Worm (Caenorhabditis elegans) whole organism, early embryonic: ENCODE measurements around the gene urm-1.

Source experiments
- B0310.2 ChIP-seq: sonication (generic microtip); optimal IDR thresholded peaks from 2 replicates; lab custom pipeline; 2016; ENCODE audit warnings: mild to moderate bottlenecking, missing genetic modification characterization, missing compliant biosample characterization
- F13C5.2 ChIP-seq: sonication (generic microtip); optimal IDR thresholded peaks from 2 replicates; lab custom pipeline; 2017; ENCODE audit warnings: mild to moderate bottlenecking, missing genetic modification characterization, inconsistent platforms, missing compliant biosample characterization
- aly-1 ChIP-seq: sonication (generic microtip); optimal IDR thresholded peaks from 2 replicates; lab custom pipeline; 2016; ENCODE audit warnings: missing genetic modification characterization, missing compliant biosample characterization
- ama-1 ChIP-seq: fragments of 150-350 bp; optimal IDR thresholded peaks from 2 replicates; lab custom pipeline; 2014
- ceh-13 ChIP-seq: fragments of 200-800 bp; sonication (Bioruptor generic); optimal IDR thresholded peaks from 2 replicates; lab custom pipeline; 2018; ENCODE audit warnings: mild to moderate bottlenecking, missing genetic modification characterization, missing compliant biosample characterization
- ceh-36 ChIP-seq: sonication (generic microtip); optimal IDR thresholded peaks from 2 replicates; lab custom pipeline; 2016; ENCODE audit warnings: missing genetic modification characterization, inconsistent platforms, missing compliant biosample characterization
- ets-7 ChIP-seq: sonication (generic microtip); optimal IDR thresholded peaks from 2 replicates; lab custom pipeline; 2016; ENCODE audit warnings: missing genotype, missing genetic modification characterization, missing compliant biosample characterization
- flt-1 ChIP-seq: fragments of 200-800 bp; sonication (Bioruptor generic); IDR thresholded peaks from 2 replicates; pipeline ENCODE4 v1.3.6; 2022; ENCODE audit warnings: missing genetic modification characterization, missing compliant biosample characterization
- hmbx-1 ChIP-seq: sonication (generic microtip); optimal IDR thresholded peaks from 2 replicates; lab custom pipeline; 2016; ENCODE audit warnings: mild to moderate bottlenecking, missing genetic modification characterization, missing compliant biosample characterization
- hmg-4 ChIP-seq: fragments of 200-800 bp; sonication (Bioruptor generic); optimal IDR thresholded peaks from 2 replicates; lab custom pipeline; 2018; ENCODE audit warnings: mild to moderate bottlenecking, missing genetic modification characterization, missing compliant biosample characterization
- hnd-1 ChIP-seq: sonication (generic microtip); optimal IDR thresholded peaks from 2 replicates; lab custom pipeline; 2016; ENCODE audit warnings: missing genetic modification characterization, missing compliant biosample characterization
- pes-1 ChIP-seq: fragments of 200-800 bp; sonication (Bioruptor generic); IDR thresholded peaks from 2 replicates; pipeline ENCODE4 v1.3.6; 2022; ENCODE audit warnings: missing genetic modification reagents, missing genetic modification characterization, missing compliant biosample characterization
- scrt-1 ChIP-seq: fragments of 200-800 bp; sonication (Bioruptor generic); IDR thresholded peaks from 2 replicates; pipeline ENCODE4 v1.3.6; 2022; ENCODE audit warnings: missing genetic modification characterization, missing compliant biosample characterization
- sea-1 ChIP-seq: fragments of 200-800 bp; sonication (Bioruptor generic); conservative IDR thresholded peaks from 2 replicates; pipeline ENCODE4 v1.3.6; 2022; ENCODE audit warnings: missing genetic modification characterization, missing compliant biosample characterization
- tbx-11 ChIP-seq: fragments of 200-800 bp; sonication (Bioruptor generic); IDR thresholded peaks from 2 replicates; pipeline ENCODE4 v1.3.6; 2022; ENCODE audit warnings: missing genetic modification characterization, missing compliant biosample characterization
- tbx-37 ChIP-seq: fragments of 200-800 bp; sonication (Bioruptor generic); conservative IDR thresholded peaks from 2 replicates; pipeline ENCODE4 v1.3.6; 2022; ENCODE audit warnings: missing genetic modification reagents, missing genetic modification characterization, missing compliant biosample characterization
- tra-4 ChIP-seq: sonication (generic microtip); optimal IDR thresholded peaks from 2 replicates; lab custom pipeline; 2017; ENCODE audit warnings: missing genetic modification characterization, missing compliant biosample characterization

urm-1 gene

DNA sequence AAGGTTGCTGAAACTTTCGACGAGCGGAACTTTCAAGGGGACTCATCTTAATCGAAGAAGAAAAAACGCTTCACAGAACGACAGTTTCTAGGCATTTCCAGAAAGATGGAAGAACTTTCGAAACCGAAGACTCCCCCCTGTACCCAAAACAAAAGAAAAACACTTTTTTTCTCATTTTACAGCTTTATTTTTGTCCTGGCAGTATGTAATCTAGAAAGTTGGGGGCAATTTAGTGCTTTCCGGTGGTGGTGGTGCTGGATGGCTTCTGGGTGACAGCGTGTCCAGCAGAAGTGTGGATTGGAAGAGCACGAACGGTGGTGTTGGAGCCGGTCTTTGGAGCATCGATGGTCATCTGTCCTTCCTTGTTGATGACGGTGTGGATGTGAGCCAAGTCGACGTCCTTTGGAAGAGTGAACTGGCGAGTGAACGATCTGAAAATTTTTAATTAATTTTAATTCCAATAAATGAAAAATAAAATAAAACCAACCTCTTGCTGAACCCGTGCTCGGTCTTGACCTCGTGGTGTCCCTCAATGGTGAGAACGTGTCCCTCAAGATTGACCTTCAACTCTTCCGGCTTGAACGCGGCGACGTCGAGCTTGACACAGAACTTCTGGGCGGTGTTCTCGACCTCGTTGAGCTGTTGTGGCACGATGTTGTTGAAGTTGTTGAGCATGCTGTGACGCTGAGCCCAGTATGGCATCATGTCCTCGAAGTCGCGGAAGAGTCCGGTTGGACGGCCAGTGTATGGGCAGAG, 841 bp downstream of the urm-1 start:
- TF ChIP-seq F13C5.2 (tag; lab: Kevin White, UChicago) (no peak), sea-1 (GFP tag; lab: Robert Waterston, UW) (no peak), ama-1 (lab: Kevin White, UChicago) (no peak), tbx-37 (GFP tag; lab: Robert Waterston, UW) (no peak), tra-4 (tag; lab: Kevin White, UChicago) (no peak), hmbx-1 (tag; lab: Kevin White, UChicago) (no peak), ets-7 (no peak), flt-1 (GFP tag; lab: Robert Waterston, UW) (no peak), tbx-11 (no peak), pes-1 (no peak), B0310.2 (tag; lab: Kevin White, UChicago) (no peak), hnd-1 (tag; lab: Kevin White, UChicago) (no peak), hmg-4 (no peak), aly-1 (tag; lab: Kevin White, UChicago) (no peak), ceh-36 (tag; lab: Kevin White, UChicago) (no peak)

DNA sequence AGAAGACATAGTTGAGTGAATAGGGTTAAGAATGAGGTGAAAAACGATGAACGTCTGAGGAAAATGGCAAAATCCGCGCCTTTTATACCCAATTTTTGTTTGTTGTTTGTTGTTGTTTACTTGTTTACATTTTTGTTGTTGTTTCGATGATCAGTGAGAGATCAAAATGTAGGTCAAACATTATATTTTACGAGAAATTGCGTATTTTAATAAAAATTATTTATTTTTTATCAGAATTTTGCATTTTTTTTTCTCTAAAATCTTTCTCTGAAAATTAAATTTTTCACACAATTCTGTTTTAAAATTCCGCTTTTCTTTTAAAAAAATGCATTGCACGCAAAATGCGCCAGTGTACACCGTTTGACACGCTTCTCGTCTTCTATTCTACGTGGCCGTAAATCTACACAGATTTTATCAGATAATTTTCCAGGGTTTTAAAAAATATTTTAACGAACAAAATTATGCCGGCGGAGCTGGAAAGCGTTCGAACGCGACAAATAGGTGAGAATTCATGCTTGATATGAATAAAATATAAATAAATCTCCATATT, 1.5 kb downstream of the urm-1 start, which contains the start of the genes sip-1 and sly-1:
Gene sip-1, minus strand, starts transcription at position 103 of the 550 bp plus-strand sequence.
Gene sly-1, plus strand, starts transcription at position 360 of the 550 bp plus-strand sequence.
- TF ChIP-seq aly-1 (tag; lab: Kevin White, UChicago) (no peak), sea-1 (GFP tag; lab: Robert Waterston, UW) (no peak), B0310.2 (tag; lab: Kevin White, UChicago) (no peak), ceh-36 (tag; lab: Kevin White, UChicago) (no peak)

ce11 chrIII:10512570-10512969, 7.3 kb downstream of the urm-1 start:
- TF ChIP-seq F13C5.2 (tag; lab: Kevin White, UChicago): no peak
- no peak for TF ChIP-seq ceh-36 (tag; lab: Kevin White, UChicago)
- no peak for TF ChIP-seq ama-1 (lab: Kevin White, UChicago)
- no peak for TF ChIP-seq aly-1 (tag; lab: Kevin White, UChicago)
- no peak for TF ChIP-seq B0310.2 (tag; lab: Kevin White, UChicago)
- no peak for TF ChIP-seq flt-1 (GFP tag; lab: Robert Waterston, UW)

DNA sequence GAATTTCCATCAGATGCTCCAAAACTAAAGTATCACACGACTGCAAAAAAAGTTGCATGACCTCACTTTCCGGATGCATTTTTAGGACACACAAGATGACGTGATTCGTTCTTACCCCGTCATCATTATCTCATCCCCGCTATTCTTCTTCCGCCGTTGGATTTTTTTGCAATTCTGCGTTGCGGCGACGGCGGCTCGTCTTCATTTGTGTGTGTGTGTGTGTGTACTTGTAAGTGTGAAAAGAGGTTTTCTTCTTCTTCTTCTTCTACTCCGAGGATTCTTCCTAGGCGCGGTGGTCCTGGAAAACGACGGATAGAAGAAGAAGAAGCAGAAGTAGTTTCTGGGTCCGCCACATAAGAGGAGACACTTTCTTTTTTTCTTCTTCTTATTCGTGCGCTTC, 10.5 kb downstream of the urm-1 start:
- TF ChIP-seq hnd-1 (tag; lab: Kevin White, UChicago) (no peak), tbx-37 (GFP tag; lab: Robert Waterston, UW) (no peak), ets-7 (no peak), tbx-11 (no peak), F13C5.2 (tag; lab: Kevin White, UChicago) (no peak), scrt-1 (GFP tag; lab: Robert Waterston, UW) (no peak), sea-1 (GFP tag; lab: Robert Waterston, UW) (no peak), flt-1 (GFP tag; lab: Robert Waterston, UW) (no peak), hmg-4 (no peak), tra-4 (tag; lab: Kevin White, UChicago) (no peak), B0310.2 (tag; lab: Kevin White, UChicago) (no peak), ceh-13 (GFP tag; lab: Kevin White, UChicago) (no peak), ama-1 (lab: Kevin White, UChicago) (no peak), aly-1 (tag; lab: Kevin White, UChicago) (no peak), hmbx-1 (tag; lab: Kevin White, UChicago) (no peak)

ce11 chrIII:10518884-10519283, 13.6 kb downstream of the urm-1 start:
- no peak for TF ChIP-seq ets-7
- no peak for TF ChIP-seq hmbx-1 (tag; lab: Kevin White, UChicago)
- no peak for TF ChIP-seq tbx-37 (GFP tag; lab: Robert Waterston, UW)
- no peak for TF ChIP-seq F13C5.2 (tag; lab: Kevin White, UChicago)
- no peak for TF ChIP-seq scrt-1 (GFP tag; lab: Robert Waterston, UW)
- no peak for TF ChIP-seq tra-4 (tag; lab: Kevin White, UChicago)
- no peak for TF ChIP-seq ama-1 (lab: Kevin White, UChicago)
- no peak for TF ChIP-seq ceh-36 (tag; lab: Kevin White, UChicago)
- TF ChIP-seq tbx-11: no peak
- TF ChIP-seq ceh-13 (GFP tag; lab: Kevin White, UChicago): no peak
- TF ChIP-seq hnd-1 (tag; lab: Kevin White, UChicago): no peak
- TF ChIP-seq pes-1: no peak
- TF ChIP-seq hmg-4: no peak
- no peak for TF ChIP-seq flt-1 (GFP tag; lab: Robert Waterston, UW)
- TF ChIP-seq aly-1 (tag; lab: Kevin White, UChicago): no peak
- no peak for TF ChIP-seq B0310.2 (tag; lab: Kevin White, UChicago)
- no peak for TF ChIP-seq sea-1 (GFP tag; lab: Robert Waterston, UW)

DNA sequence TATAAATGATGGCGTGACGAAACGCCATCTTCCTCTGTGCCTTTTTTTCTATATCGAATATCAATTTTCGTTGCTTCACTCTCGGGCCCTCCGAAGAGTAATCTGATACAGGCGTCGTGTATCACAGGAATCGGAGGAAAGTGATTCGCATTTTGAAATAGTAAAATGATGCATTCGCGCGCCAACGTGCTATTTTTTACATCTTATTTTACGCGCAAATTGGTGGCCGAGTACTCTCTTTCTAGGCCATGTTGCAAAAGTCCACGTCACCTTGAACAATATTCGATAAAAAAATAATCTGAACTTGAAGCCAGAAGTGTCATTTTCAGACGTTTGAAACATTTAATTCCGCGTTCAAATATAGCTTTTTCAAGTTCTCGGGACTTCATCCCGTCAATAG, 14.3 kb downstream of the urm-1 start:
- TF ChIP-seq ama-1 (lab: Kevin White, UChicago) (no peak), tbx-37 (GFP tag; lab: Robert Waterston, UW) (no peak), ets-7 (no peak), hmg-4 (no peak), sea-1 (GFP tag; lab: Robert Waterston, UW) (no peak), aly-1 (tag; lab: Kevin White, UChicago) (no peak), tra-4 (tag; lab: Kevin White, UChicago) (no peak), ceh-36 (tag; lab: Kevin White, UChicago) (no peak), ceh-13 (GFP tag; lab: Kevin White, UChicago) (no peak)

DNA sequence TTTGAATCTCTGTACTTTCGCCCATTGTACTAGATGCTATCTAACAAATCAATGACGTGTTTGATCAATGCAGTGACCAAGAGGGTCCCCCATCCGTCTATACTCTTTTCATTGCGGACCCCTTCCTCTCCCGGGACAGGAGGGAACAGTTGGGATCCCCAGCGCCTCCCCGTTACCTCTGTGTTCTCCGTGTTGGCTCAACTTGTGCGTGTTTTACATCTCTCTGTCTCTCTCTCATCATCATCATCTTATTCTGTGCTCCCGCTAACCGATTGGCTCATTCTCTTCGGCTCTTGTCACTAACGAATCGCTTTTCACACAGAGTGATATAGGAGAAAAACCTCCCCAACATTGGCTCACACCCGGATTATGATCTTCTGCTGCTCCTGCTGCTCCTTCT, 15.2 kb downstream of the urm-1 start, which contains the start of gene unc-49:
Gene unc-49, plus strand, starts transcription at position 240 of the 400 bp plus-strand sequence.
- no peak for TF ChIP-seq F13C5.2 (tag; lab: Kevin White, UChicago)
- TF ChIP-seq ceh-36 (tag; lab: Kevin White, UChicago): no peak
- no peak for TF ChIP-seq sea-1 (GFP tag; lab: Robert Waterston, UW)
- no peak for TF ChIP-seq ceh-13 (GFP tag; lab: Kevin White, UChicago)
- TF ChIP-seq scrt-1 (GFP tag; lab: Robert Waterston, UW): no peak
- TF ChIP-seq ama-1 (lab: Kevin White, UChicago): no peak
- no peak for TF ChIP-seq pes-1
- TF ChIP-seq ets-7: no peak
- TF ChIP-seq hmg-4: no peak
- TF ChIP-seq B0310.2 (tag; lab: Kevin White, UChicago): no peak
- no peak for TF ChIP-seq tra-4 (tag; lab: Kevin White, UChicago)
- TF ChIP-seq hmbx-1 (tag; lab: Kevin White, UChicago): no peak
- TF ChIP-seq aly-1 (tag; lab: Kevin White, UChicago): no peak
